Fruit fly (Drosophila melanogaster) whole organism, embryonic: Measurements from ENCODE around the gene Fpgs1.

Experiments used
- ATbp ChIP-seq: fragments of 200-800 bp; sonication (Bioruptor generic); optimal IDR thresholded peaks from 2 replicates; lab custom pipeline; 2017; ENCODE audit warnings: missing biosample characterization, mild to moderate bottlenecking, missing genetic modification characterization, missing genetic modification reagents
- Atf3 ChIP-seq: fragments of 200-800 bp; sonication (Bioruptor generic); optimal IDR thresholded peaks from 3 replicates; lab custom pipeline; 2016; ENCODE audit warnings: missing biosample characterization, missing genetic modification characterization
- CG10321 ChIP-seq: fragments of 200-800 bp; sonication (Bioruptor generic); IDR thresholded peaks from 2 replicates; pipeline ENCODE4 v1.3.6; 2022; ENCODE audit warnings: missing biosample characterization, missing genetic modification characterization
- CG10565 ChIP-seq: fragments of 200-800 bp; sonication (Bioruptor generic); optimal IDR thresholded peaks from 3 replicates; lab custom pipeline; 2016; ENCODE audit warnings: missing biosample characterization, mild to moderate bottlenecking, missing genetic modification characterization
- CG17568 ChIP-seq: fragments of 200-800 bp; sonication (Bioruptor generic); optimal IDR thresholded peaks from 2 replicates; lab custom pipeline; 2018; ENCODE audit warnings: missing biosample characterization, mild to moderate bottlenecking, missing genetic modification characterization, moderate library complexity
- CG18262 ChIP-seq: fragments of 200-800 bp; optimal IDR thresholded peaks from 3 replicates; lab custom pipeline; 2019; ENCODE audit warnings: missing biosample characterization, mild to moderate bottlenecking, missing genetic modification characterization, moderate library complexity
- CG18599 ChIP-seq: fragments of 200-800 bp; sonication (Bioruptor generic); optimal IDR thresholded peaks from 3 replicates; lab custom pipeline; 2017; ENCODE audit warnings: missing biosample characterization, missing genetic modification characterization, mild to moderate bottlenecking, moderate library complexity, missing genetic modification reagents
- CG18764 ChIP-seq: fragments of 200-800 bp; sonication (Bioruptor generic); optimal IDR thresholded peaks from 3 replicates; lab custom pipeline; 2016; ENCODE audit warnings: missing biosample characterization, missing genetic modification characterization
- CG3065 ChIP-seq: fragments of 200-800 bp; sonication (Bioruptor generic); optimal IDR thresholded peaks from 2 replicates; lab custom pipeline; 2016; ENCODE audit warnings: missing biosample characterization, missing genetic modification characterization
- CG34224 ChIP-seq: fragments of 200-800 bp; sonication (Bioruptor generic); IDR thresholded peaks from 3 replicates; pipeline ENCODE4 v1.3.6; 2022; ENCODE audit warnings: missing biosample characterization, missing genetic modification characterization; ENCODE audit not compliant: partially characterized antibody
- CG34376 ChIP-seq: fragments of 200-800 bp; sonication (Bioruptor generic); optimal IDR thresholded peaks from 2 replicates; lab custom pipeline; 2018; ENCODE audit warnings: missing biosample characterization, mild to moderate bottlenecking, missing genetic modification characterization
- CG42726 ChIP-seq: fragments of 200-800 bp; sonication (Bioruptor generic); IDR thresholded peaks from 2 replicates; pipeline ENCODE4 v1.3.6; 2022; ENCODE audit warnings: missing biosample characterization, missing genetic modification characterization; ENCODE audit not compliant: partially characterized antibody
- CG4328 ChIP-seq: fragments of 200-800 bp; sonication (Bioruptor generic); optimal IDR thresholded peaks from 3 replicates; lab custom pipeline; 2017; ENCODE audit warnings: missing biosample characterization, missing genetic modification reagents, missing genetic modification characterization
- CG4424 ChIP-seq: fragments of 200-800 bp; sonication (Bioruptor generic); optimal IDR thresholded peaks from 3 replicates; lab custom pipeline; 2016; ENCODE audit warnings: missing biosample characterization, missing genetic modification characterization
- CG6683 ChIP-seq: fragments of 200-800 bp; sonication (Bioruptor generic); optimal IDR thresholded peaks from 2 replicates; lab custom pipeline; 2017; ENCODE audit warnings: missing biosample characterization, mild to moderate bottlenecking, missing genetic modification characterization, missing genetic modification reagents
- CG6813 ChIP-seq: fragments of 200-800 bp; sonication (Bioruptor generic); optimal IDR thresholded peaks from 2 replicates; lab custom pipeline; 2017; ENCODE audit warnings: missing biosample characterization, missing genetic modification characterization, mild to moderate bottlenecking, moderate library complexity, missing genetic modification reagents
- CG7357 ChIP-seq: fragments of 200-800 bp; sonication (Bioruptor generic); IDR thresholded peaks from 3 replicates; pipeline ENCODE4 v1.3.6; 2022; ENCODE audit warnings: missing biosample characterization, missing genetic modification characterization
- CG7963 ChIP-seq: fragments of 200-800 bp; sonication (Bioruptor generic); IDR thresholded peaks from 3 replicates; pipeline ENCODE4 v1.3.6; 2022; ENCODE audit warnings: missing biosample characterization, missing genetic modification characterization; ENCODE audit not compliant: partially characterized antibody
- CG8359 ChIP-seq: fragments of 200-800 bp; sonication (Bioruptor generic); optimal IDR thresholded peaks from 2 replicates; lab custom pipeline; 2017; ENCODE audit warnings: missing biosample characterization, mild to moderate bottlenecking, missing genetic modification characterization, borderline replicate concordance
- CG9817 ChIP-seq: fragments of 200-800 bp; sonication (Bioruptor generic); optimal IDR thresholded peaks from 2 replicates; lab custom pipeline; 2018; ENCODE audit warnings: missing biosample characterization, mild to moderate bottlenecking, missing genetic modification characterization, moderate library complexity
- D ChIP-seq, 2 experiments: fragments of 200-800 bp in 1 of 2; fragments of >200 bp in 1 of 2; sonication (Bioruptor generic) in 1 of 2; optimal IDR thresholded peaks; 2 replicates in 1 of 2; 3 replicates in 1 of 2; lab custom pipeline; 2017; ENCODE audit warnings: mild to moderate bottlenecking in 1 of 2, missing biosample characterization in 1 of 2, missing genetic modification characterization in 1 of 2, missing genetic modification reagents in 1 of 2
- D19A ChIP-seq: fragments of 200-800 bp; optimal IDR thresholded peaks from 3 replicates; lab custom pipeline; 2019; ENCODE audit warnings: missing biosample characterization, mild to moderate bottlenecking, missing genetic modification characterization, moderate library complexity
- Dek ChIP-seq: fragments of 200-800 bp; sonication (Bioruptor generic); optimal IDR thresholded peaks from 3 replicates; lab custom pipeline; 2019; ENCODE audit warnings: missing biosample characterization, mild to moderate bottlenecking, missing genetic modification characterization, moderate library complexity
- Dfd ChIP-seq, 2 experiments: fragments of >200 bp; optimal IDR thresholded peaks; 2 replicates each; lab custom pipeline; 2017; ENCODE audit warnings: missing biosample characterization in 2 of 2, missing genetic modification characterization in 2 of 2
- HLH54F ChIP-seq: fragments of 200-800 bp; sonication (Bioruptor generic); optimal IDR thresholded peaks from 3 replicates; lab custom pipeline; 2016; ENCODE audit warnings: missing biosample characterization, missing genetic modification characterization
- HmgD ChIP-seq: fragments of 200-800 bp; sonication (Bioruptor generic); optimal IDR thresholded peaks from 3 replicates; lab custom pipeline; 2016; ENCODE audit warnings: missing biosample characterization, missing genetic modification characterization
- Hmx ChIP-seq: fragments of 200-800 bp; sonication (Bioruptor generic); optimal IDR thresholded peaks from 2 replicates; lab custom pipeline; 2016; ENCODE audit warnings: missing biosample characterization, missing genetic modification characterization
- Hr51 ChIP-seq, 2 experiments: fragments of 200-800 bp; sonication (Bioruptor generic); optimal IDR thresholded peaks; 2 replicates in 1 of 2; 3 replicates in 1 of 2; lab custom pipeline; 2016 to 2018; ENCODE audit warnings: missing biosample characterization in 2 of 2, missing genetic modification characterization in 2 of 2, mild to moderate bottlenecking in 1 of 2, moderate library complexity in 1 of 2
- Hr78 ChIP-seq, 2 experiments: fragments of 200-800 bp in 1 of 2; fragments of >200 bp in 1 of 2; sonication (Bioruptor generic) in 1 of 2; optimal IDR thresholded peaks; 2 replicates each; lab custom pipeline; 2017 to 2019; ENCODE audit warnings: missing biosample characterization in 2 of 2, missing genetic modification characterization in 2 of 2, mild to moderate bottlenecking in 1 of 2, moderate library complexity in 1 of 2
- MTF-1 ChIP-seq: fragments of 200-800 bp; sonication (Bioruptor generic); optimal IDR thresholded peaks from 2 replicates; lab custom pipeline; 2018; ENCODE audit warnings: missing biosample characterization, mild to moderate bottlenecking, missing genetic modification characterization, borderline replicate concordance
- Mrtf ChIP-seq: fragments of 200-800 bp; sonication (Bioruptor generic); IDR thresholded peaks from 3 replicates; pipeline ENCODE4 v1.3.6; 2022; ENCODE audit warnings: missing biosample characterization, missing genetic modification characterization
- Myb ChIP-seq: fragments of 200-800 bp; sonication (Bioruptor generic); optimal IDR thresholded peaks from 2 replicates; lab custom pipeline; 2016; ENCODE audit warnings: missing biosample characterization, missing genetic modification characterization
- Nf-YB ChIP-seq: fragments of 200-800 bp; sonication (Bioruptor generic); optimal IDR thresholded peaks from 3 replicates; lab custom pipeline; 2019; ENCODE audit warnings: missing biosample characterization, mild to moderate bottlenecking, missing genetic modification characterization, moderate library complexity
- Side ChIP-seq: fragments of 200-800 bp; sonication (Bioruptor generic); optimal IDR thresholded peaks from 2 replicates; lab custom pipeline; 2016; ENCODE audit warnings: missing biosample characterization, missing genetic modification characterization
- Trl ChIP-seq, 3 experiments: fragments of >200 bp in 2 of 3; fragments of 200-800 bp in 1 of 3; sonication (Bioruptor generic) in 1 of 3; optimal IDR thresholded peaks; 2 replicates in 1 of 3; 3 replicates in 2 of 3; lab custom pipeline; 2016 to 2017; ENCODE audit warnings: missing biosample characterization in 1 of 3, missing genetic modification characterization in 1 of 3
- ems ChIP-seq: fragments of 200-800 bp; sonication (Bioruptor generic); optimal IDR thresholded peaks from 3 replicates; lab custom pipeline; 2016; ENCODE audit warnings: missing biosample characterization, missing genetic modification characterization
- en ChIP-seq: fragments of 200-800 bp; sonication (Bioruptor generic); optimal IDR thresholded peaks from 2 replicates; lab custom pipeline; 2016; ENCODE audit warnings: missing biosample characterization, missing genetic modification characterization
- eyg ChIP-seq: fragments of 200-800 bp; sonication (Bioruptor generic); optimal IDR thresholded peaks from 3 replicates; lab custom pipeline; 2016; ENCODE audit warnings: missing biosample characterization, missing genetic modification characterization
- fru ChIP-seq: fragments of >200 bp; optimal IDR thresholded peaks from 2 replicates; lab custom pipeline; 2017
- ind ChIP-seq: fragments of 200-800 bp; sonication (Bioruptor generic); optimal IDR thresholded peaks from 3 replicates; lab custom pipeline; 2016; ENCODE audit warnings: missing biosample characterization, missing genetic modification characterization
- lola ChIP-seq, 3 experiments: fragments of >200 bp in 2 of 3; fragments of 200-800 bp in 1 of 3; sonication (Bioruptor generic) in 1 of 3; optimal IDR thresholded peaks; 2 replicates each; lab custom pipeline; 2017 to 2019; ENCODE audit warnings: missing biosample characterization in 3 of 3, missing genetic modification characterization in 3 of 3, mild to moderate bottlenecking in 1 of 3, moderate library complexity in 1 of 3
- pb ChIP-seq: fragments of 200-800 bp; sonication (Bioruptor generic); optimal IDR thresholded peaks from 3 replicates; lab custom pipeline; 2016; ENCODE audit warnings: missing biosample characterization, missing genetic modification characterization
- pho ChIP-seq: fragments of 200-800 bp; sonication (Bioruptor generic); optimal IDR thresholded peaks from 2 replicates; lab custom pipeline; 2016; ENCODE audit warnings: missing biosample characterization, missing genetic modification characterization
- run ChIP-seq: fragments of 200-800 bp; sonication (Bioruptor generic); optimal IDR thresholded peaks from 3 replicates; lab custom pipeline; 2018; ENCODE audit warnings: missing biosample characterization, mild to moderate bottlenecking, missing genetic modification characterization
- salm ChIP-seq: fragments of 200-800 bp; sonication (Bioruptor generic); optimal IDR thresholded peaks from 2 replicates; lab custom pipeline; 2018; ENCODE audit warnings: missing biosample characterization, mild to moderate bottlenecking, missing genetic modification characterization
- tgo ChIP-seq: fragments of 200-800 bp; sonication (Bioruptor generic); IDR thresholded peaks from 3 replicates; pipeline ENCODE4 v1.3.6; 2022; ENCODE audit warnings: missing biosample characterization, missing genetic modification characterization
- tin ChIP-seq: fragments of 200-800 bp; sonication (Bioruptor generic); optimal IDR thresholded peaks from 3 replicates; lab custom pipeline; 2016; ENCODE audit warnings: missing biosample characterization, missing genetic modification characterization
- tx ChIP-seq: fragments of 200-800 bp; sonication (Bioruptor generic); optimal IDR thresholded peaks from 2 replicates; lab custom pipeline; 2016; ENCODE audit warnings: missing biosample characterization, missing genetic modification characterization

The Fpgs1 gene

DNA sequence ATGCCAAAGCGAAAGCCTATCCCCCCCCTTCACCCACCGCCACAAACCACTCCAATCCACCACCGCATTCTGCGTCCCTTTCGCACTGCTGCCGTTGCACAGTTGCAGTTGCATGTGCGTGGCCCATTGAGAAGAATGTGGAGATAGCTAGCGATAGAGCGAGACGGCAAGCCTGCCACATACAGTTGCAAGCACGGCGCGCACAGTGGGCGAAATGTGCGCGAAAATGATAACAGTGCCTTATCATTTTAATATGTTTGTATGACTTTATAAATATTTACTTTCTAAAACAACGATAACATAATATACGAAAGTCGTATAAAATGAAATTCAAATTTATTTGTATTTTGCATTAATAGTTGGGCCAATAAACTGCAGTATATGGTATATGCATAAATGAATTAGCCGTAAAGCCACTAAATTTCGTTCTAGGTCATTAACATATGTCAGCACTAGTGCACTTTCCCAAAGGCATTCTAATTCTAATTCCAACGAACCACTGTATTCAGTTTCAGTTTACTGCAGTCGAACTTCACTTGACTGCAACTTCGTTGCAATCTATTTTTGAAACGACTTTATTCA lies 35.7 kb upstream of the Fpgs1 start (continued):
- TF ChIP-seq CG8359, result peak; percentile 70
- TF ChIP-seq CG34224 (GFP tag; lab: Robert Waterston, UW), result no peak
- peak; percentile 33 for TF ChIP-seq Atf3
- no peak for TF ChIP-seq HmgD (GFP tag; lab: Kevin White, UChicago)
- TF ChIP-seq CG6683 (GFP tag; lab: Kevin White, UChicago), result no peak
- no peak for TF ChIP-seq Side
- no peak for TF ChIP-seq pb (GFP tag; lab: Kevin White, UChicago)
- TF ChIP-seq ems, result peak; percentile 46
- TF ChIP-seq CG4424 (GFP tag; lab: Kevin White, UChicago), result peak; percentile 83
- peak; percentile 7 for TF ChIP-seq CG9817
- no peak for TF ChIP-seq Hmx (GFP tag; lab: Kevin White, UChicago)
- TF ChIP-seq Hr51 (GFP tag; optimal IDR thresholded peaks at IDR 0.05; lab: Kevin White, UChicago), result peak in 1 of 2 experiments; percentile 48
- TF ChIP-seq eyg, result no peak
- no peak for TF ChIP-seq run (tag; lab: Kevin White, UChicago)
- TF ChIP-seq Hr78 (GFP tag; optimal IDR thresholded peaks at IDR 0.05; lab: Kevin White, UChicago), result no peak
- peak; percentile 79 for TF ChIP-seq D19A (tag; lab: Kevin White, UChicago)
- TF ChIP-seq ATbp (GFP tag; lab: Kevin White, UChicago), result peak; percentile 61
- TF ChIP-seq CG3065, result peak; percentile 29
- peak; percentile 78 for TF ChIP-seq CG10321
- TF ChIP-seq tx (GFP tag; lab: Kevin White, UChicago), result no peak
- TF ChIP-seq Dek (tag; lab: Kevin White, UChicago), result no peak
- TF ChIP-seq CG17568 (GFP tag; lab: Kevin White, UChicago), result peak; percentile 12
- TF ChIP-seq lola (GFP tag; optimal IDR thresholded peaks at IDR 0.05; lab: Kevin White, UChicago), result peak in 1 of 3 experiments; percentile 89
- no peak for TF ChIP-seq CG7963 (GFP tag; lab: Robert Waterston, UW)
- TF ChIP-seq CG4328 (GFP tag; lab: Kevin White, UChicago), result no peak
- TF ChIP-seq Myb (GFP tag; lab: Kevin White, UChicago), result no peak
- TF ChIP-seq Mrtf (GFP tag; lab: Robert Waterston, UW), result no peak
- no peak for TF ChIP-seq pho
- TF ChIP-seq CG18764, result peak; percentile 19
- TF ChIP-seq fru, result no peak
- TF ChIP-seq Nf-YB (GFP tag; lab: Kevin White, UChicago), result peak; percentile 55
- peak; percentile 32 for TF ChIP-seq salm (tag; lab: Kevin White, UChicago)
- TF ChIP-seq HLH54F (GFP tag; lab: Kevin White, UChicago), result peak; percentile 15
- TF ChIP-seq CG42726 (GFP tag; lab: Robert Waterston, UW), result no peak
- peak; percentile 19; the same call in 1 of the 3 replicates for TF ChIP-seq tgo (GFP tag; lab: Robert Waterston, UW)
- no peak for TF ChIP-seq D (optimal IDR thresholded peaks at IDR 0.05; lab: Kevin White, UChicago)
- TF ChIP-seq D (GFP tag; optimal IDR thresholded peaks at IDR 0.05; lab: Kevin White, UChicago), result peak; percentile 82
- TF ChIP-seq CG10565 (GFP tag; lab: Kevin White, UChicago), result no peak
- TF ChIP-seq CG7357 (GFP tag; lab: Robert Waterston, UW), result peak; percentile 37; the same call in 1 of the 3 replicates
- no peak for TF ChIP-seq CG18599
- TF ChIP-seq CG6813 (GFP tag; lab: Kevin White, UChicago), result peak; percentile 62
- peak; percentile 67 for TF ChIP-seq tin
- TF ChIP-seq Trl (optimal IDR thresholded peaks at IDR 0.05; lab: Kevin White, UChicago), result no peak
- no peak for TF ChIP-seq Trl (GFP tag; optimal IDR thresholded peaks at IDR 0.05; lab: Kevin White, UChicago)
- TF ChIP-seq en (GFP tag; lab: Kevin White, UChicago), result no peak
- TF ChIP-seq CG18262, result peak; percentile 92
- no peak for TF ChIP-seq CG34376
- TF ChIP-seq Dfd (GFP tag; optimal IDR thresholded peaks at IDR 0.05; lab: Kevin White, UChicago), result no peak
- TF ChIP-seq ind, result peak; percentile 42
- no peak for TF ChIP-seq MTF-1 (GFP tag; lab: Kevin White, UChicago)
